Worm (Caenorhabditis elegans) whole organism, L1 larva: ENCODE measurements around the gene hecw-1.

Experiments used
- F16B12.6 ChIP-seq: fragments of 150-350 bp; optimal IDR thresholded peaks from 2 replicates; lab custom pipeline; 2014; ENCODE audit warnings: missing biosample characterization, missing genetic modification characterization
- ama-1 ChIP-seq: fragments of 150-350 bp; optimal IDR thresholded peaks from 2 replicates; lab custom pipeline; 2014
- ceh-88 ChIP-seq: fragments of 200-800 bp; sonication (Bioruptor generic); IDR thresholded peaks from 2 replicates; pipeline ENCODE4 v1.3.6; 2022; ENCODE audit warnings: missing genetic modification characterization, missing compliant biosample characterization
- ces-1 ChIP-seq: fragments of 150-350 bp; optimal IDR thresholded peaks from 2 replicates; lab custom pipeline; 2014; ENCODE audit warnings: missing biosample characterization, missing genetic modification reagents, missing genetic modification characterization
- efl-1 ChIP-seq, 4 experiments: fragments of 150-350 bp; optimal IDR thresholded peaks in 3 of 4; peaks in 1 of 4; 1 replicate in 1 of 4; 2 replicates in 3 of 4; lab custom pipeline; 2014; ENCODE audit warnings: missing biosample characterization in 2 of 4, missing genetic modification characterization in 2 of 4, missing genetic modification reagents in 2 of 4
- efl-3 ChIP-seq: fragments of 200-800 bp; sonication (Bioruptor generic); optimal IDR thresholded peaks from 2 replicates; lab custom pipeline; 2018; ENCODE audit warnings: mild to moderate bottlenecking, missing genetic modification characterization, missing compliant biosample characterization
- egl-13 ChIP-seq: sonication (generic microtip); optimal IDR thresholded peaks from 2 replicates; lab custom pipeline; 2016; ENCODE audit warnings: missing genotype, missing genetic modification reagents, missing genetic modification characterization, missing compliant biosample characterization
- fos-1 ChIP-seq: fragments of 150-350 bp; optimal IDR thresholded peaks from 2 replicates; lab custom pipeline; 2014; ENCODE audit warnings: missing biosample characterization, missing genetic modification characterization
- grh-1 ChIP-seq: fragments of 200-800 bp; sonication (Bioruptor generic); IDR thresholded peaks from 2 replicates; pipeline ENCODE4 v1.3.6; 2022; ENCODE audit warnings: missing genetic modification reagents, missing genetic modification characterization, missing compliant biosample characterization
- lin-14 ChIP-seq: fragments of 200-800 bp; sonication (Bioruptor generic); optimal IDR thresholded peaks from 2 replicates; lab custom pipeline; 2018; ENCODE audit warnings: mild to moderate bottlenecking, missing genetic modification characterization, moderate library complexity, missing compliant biosample characterization
- nhr-77 ChIP-seq: fragments of 150-350 bp; optimal IDR thresholded peaks from 2 replicates; lab custom pipeline; 2014; ENCODE audit warnings: missing biosample characterization, missing genetic modification characterization
- nhr-85 ChIP-seq: sonication (generic microtip); peaks from one replicate; lab custom pipeline; 2016; ENCODE audit warnings: missing genetic modification characterization, inconsistent platforms, missing compliant biosample characterization
- rnt-1 ChIP-seq: sonication (generic microtip); optimal IDR thresholded peaks from 2 replicates; lab custom pipeline; 2016; ENCODE audit warnings: mild to moderate bottlenecking, missing genetic modification characterization, moderate library complexity, missing compliant biosample characterization
- snu-23 ChIP-seq: sonication (generic microtip); optimal IDR thresholded peaks from 2 replicates; lab custom pipeline; 2016; ENCODE audit warnings: missing genetic modification characterization, missing compliant biosample characterization
- tlp-1 ChIP-seq: fragments of 150-350 bp; optimal IDR thresholded peaks from 2 replicates; lab custom pipeline; 2014; ENCODE audit warnings: missing biosample characterization, missing genetic modification characterization

Gene hecw-1

DNA sequence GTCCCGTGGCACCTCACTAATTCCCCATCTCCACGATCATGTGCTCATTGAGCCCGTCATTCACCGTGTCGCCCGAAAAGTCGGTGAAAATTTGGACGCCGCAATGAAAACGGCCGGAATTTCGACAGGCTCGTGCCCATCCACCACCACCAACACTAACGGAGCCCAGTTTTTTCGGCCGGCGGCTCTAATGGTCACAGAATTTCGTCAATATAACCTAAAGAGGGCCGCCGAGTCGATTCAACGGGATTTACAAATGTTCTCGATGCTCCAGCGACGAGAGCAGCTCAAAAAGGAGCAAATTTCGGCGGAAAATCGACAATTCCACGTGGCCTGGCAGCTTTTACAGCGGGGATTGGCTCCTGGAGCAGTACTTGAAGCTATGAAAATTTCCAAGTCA lies 60.3 kb downstream of the hecw-1 start:
- TF ChIP-seq ceh-88 (GFP tag; lab: Robert Waterston, UW), result no peak
- no peak for TF ChIP-seq egl-13
- TF ChIP-seq tlp-1 (tag; lab: Kevin White, UChicago), result no peak
- TF ChIP-seq snu-23 (GFP tag; lab: Kevin White, UChicago), result no peak
- no peak for TF ChIP-seq F16B12.6 (tag; lab: Kevin White, UChicago)
- no peak for TF ChIP-seq fos-1 (tag; lab: Kevin White, UChicago)
- TF ChIP-seq lin-14, result no peak
- no peak for TF ChIP-seq efl-1 (optimal IDR thresholded peaks at IDR 0.05; lab: Kevin White, UChicago)
- no peak for TF ChIP-seq efl-1 (GFP tag; optimal IDR thresholded peaks at IDR 0.05 in 1 of 2; lab: Kevin White, UChicago)
- TF ChIP-seq ama-1, result no peak
- TF ChIP-seq efl-3 (GFP tag; lab: Kevin White, UChicago), result no peak
- TF ChIP-seq rnt-1 (tag; lab: Kevin White, UChicago), result no peak
- no peak for TF ChIP-seq nhr-77 (tag; lab: Kevin White, UChicago)
- no peak for TF ChIP-seq ces-1 (GFP tag; lab: Kevin White, UChicago)
- no peak for TF ChIP-seq grh-1
- no peak for TF ChIP-seq nhr-85 (tag; lab: Kevin White, UChicago)
